Worm (Caenorhabditis elegans) whole organism, L3 larva: ENCODE results near the gene crn-3.

Source experiments
- R02D3.7 ChIP-seq: fragments of 150-350 bp; optimal IDR thresholded peaks from 2 replicates; lab custom pipeline; 2014; ENCODE audit warnings: missing biosample characterization, missing genetic modification characterization
- aly-2 ChIP-seq: fragments of 150-350 bp; optimal IDR thresholded peaks from 2 replicates; lab custom pipeline; 2014; ENCODE audit warnings: missing biosample characterization, missing genetic modification characterization
- ama-1 ChIP-seq: fragments of 150-350 bp; optimal IDR thresholded peaks from 2 replicates; lab custom pipeline; 2018
- ceh-16 ChIP-seq: sonication (generic microtip); optimal IDR thresholded peaks from 2 replicates; lab custom pipeline; 2017; ENCODE audit warnings: missing biosample characterization, missing genetic modification characterization
- ceh-28 ChIP-seq: fragments of 150-350 bp; optimal IDR thresholded peaks from 2 replicates; lab custom pipeline; 2014; ENCODE audit warnings: missing biosample characterization, missing genetic modification reagents, missing genetic modification characterization
- ceh-82 ChIP-seq: fragments of 150-350 bp; optimal IDR thresholded peaks from 2 replicates; lab custom pipeline; 2014; ENCODE audit warnings: missing biosample characterization, missing genetic modification characterization
- ceh-9 ChIP-seq: sonication (generic microtip); optimal IDR thresholded peaks from 2 replicates; lab custom pipeline; 2018; ENCODE audit warnings: missing biosample characterization, missing genetic modification characterization
- daf-12 ChIP-seq: fragments of 150-350 bp; optimal IDR thresholded peaks from 2 replicates; lab custom pipeline; 2014; ENCODE audit warnings: missing biosample characterization, missing genetic modification reagents, missing genetic modification characterization
- egl-27 ChIP-seq: sonication (generic microtip); optimal IDR thresholded peaks from 4 replicates; lab custom pipeline; 2017; ENCODE audit warnings: missing biosample characterization, missing genetic modification reagents, missing genetic modification characterization
- egl-5 ChIP-seq: fragments of 150-350 bp; optimal IDR thresholded peaks from 2 replicates; lab custom pipeline; 2017; ENCODE audit warnings: missing biosample characterization, missing genetic modification reagents, missing genetic modification characterization, inconsistent platforms
- elt-2 ChIP-seq: sonication (generic microtip); optimal IDR thresholded peaks from 2 replicates; lab custom pipeline; 2016; ENCODE audit warnings: missing genetic modification reagents, mild to moderate bottlenecking, missing genetic modification characterization, missing compliant biosample characterization
- elt-3 ChIP-seq, 3 experiments: fragments of 150-350 bp in 1 of 3; sonication (generic microtip) in 2 of 3; optimal IDR thresholded peaks; 2 replicates in 2 of 3; 4 replicates in 1 of 3; lab custom pipeline; 2014 to 2017; ENCODE audit warnings: missing biosample characterization in 3 of 3, missing genetic modification characterization in 3 of 3
- eor-1 ChIP-seq, 2 experiments: fragments of 150-350 bp; optimal IDR thresholded peaks; 2 replicates each; lab custom pipeline; 2014 to 2018; ENCODE audit warnings: missing biosample characterization in 2 of 2, missing genetic modification characterization in 2 of 2
- fkh-2 ChIP-seq: fragments of 150-350 bp; optimal IDR thresholded peaks from 2 replicates; lab custom pipeline; 2014; ENCODE audit warnings: missing biosample characterization, missing genetic modification reagents, missing genetic modification characterization
- hmg-11 ChIP-seq: sonication (generic microtip); optimal IDR thresholded peaks from 2 replicates; lab custom pipeline; 2016; ENCODE audit warnings: missing genetic modification characterization, missing compliant biosample characterization
- jun-1 ChIP-seq: fragments of 150-350 bp; optimal IDR thresholded peaks from 2 replicates; lab custom pipeline; 2014; ENCODE audit warnings: missing biosample characterization, missing genetic modification reagents, missing genetic modification characterization
- lsy-12 ChIP-seq: sonication (generic microtip); optimal IDR thresholded peaks from 2 replicates; lab custom pipeline; 2016; ENCODE audit warnings: mild to moderate bottlenecking, missing genetic modification characterization, missing compliant biosample characterization
- mdl-1 ChIP-seq: fragments of 150-350 bp; optimal IDR thresholded peaks from 2 replicates; lab custom pipeline; 2014; ENCODE audit warnings: missing biosample characterization, missing genetic modification characterization
- mml-1 ChIP-seq: fragments of 150-350 bp; sonication (generic microtip); optimal IDR thresholded peaks from 3 replicates; lab custom pipeline; 2014; ENCODE audit warnings: missing biosample characterization, missing genetic modification characterization
- nfya-1 ChIP-seq: sonication (generic microtip); optimal IDR thresholded peaks from 2 replicates; lab custom pipeline; 2017; ENCODE audit warnings: missing genetic modification characterization, mild to moderate bottlenecking, missing compliant biosample characterization, antibody characterized with exemption, moderate library complexity; ENCODE audit not compliant: insufficient read depth
- nhr-11 ChIP-seq: fragments of 150-350 bp; optimal IDR thresholded peaks from 2 replicates; lab custom pipeline; 2014; ENCODE audit warnings: missing biosample characterization, missing genetic modification characterization
- nhr-23 ChIP-seq: fragments of 150-350 bp; optimal IDR thresholded peaks from 2 replicates; lab custom pipeline; 2014; ENCODE audit warnings: missing biosample characterization, missing genetic modification reagents, missing genetic modification characterization
- nhr-237 ChIP-seq: fragments of 150-350 bp; optimal IDR thresholded peaks from 2 replicates; lab custom pipeline; 2014; ENCODE audit warnings: missing biosample characterization, missing genetic modification characterization
- nhr-25 ChIP-seq: sonication (generic microtip); optimal IDR thresholded peaks from 2 replicates; lab custom pipeline; 2017; ENCODE audit warnings: missing biosample characterization, missing genetic modification characterization
- nhr-28 ChIP-seq: fragments of 150-350 bp; optimal IDR thresholded peaks from 2 replicates; lab custom pipeline; 2014; ENCODE audit warnings: missing biosample characterization, missing genetic modification characterization
- nhr-76 ChIP-seq: fragments of 150-350 bp; sonication (generic microtip); optimal IDR thresholded peaks from 5 replicates; lab custom pipeline; 2014; ENCODE audit warnings: missing biosample characterization, missing genetic modification characterization
- pqm-1 ChIP-seq: fragments of 150-350 bp; optimal IDR thresholded peaks from 2 replicates; lab custom pipeline; 2017; ENCODE audit warnings: missing biosample characterization, missing genetic modification characterization, inconsistent platforms
- sea-2 ChIP-seq: fragments of 150-350 bp; sonication (generic microtip); optimal IDR thresholded peaks from 4 replicates; lab custom pipeline; 2014; ENCODE audit warnings: missing biosample characterization, missing genetic modification reagents, missing genetic modification characterization
- skn-1 ChIP-seq: fragments of 150-350 bp; optimal IDR thresholded peaks from 2 replicates; lab custom pipeline; 2014; ENCODE audit warnings: missing biosample characterization, missing genetic modification characterization
- snpc-4 ChIP-seq: fragments of 150-350 bp; optimal IDR thresholded peaks from 2 replicates; lab custom pipeline; 2014; ENCODE audit warnings: missing biosample characterization, missing genetic modification characterization
- tbx-2 ChIP-seq: sonication (generic microtip); optimal IDR thresholded peaks from 2 replicates; lab custom pipeline; 2016; ENCODE audit warnings: mild to moderate bottlenecking, missing genetic modification characterization, missing compliant biosample characterization
- unc-39 ChIP-seq: sonication (generic microtip); optimal IDR thresholded peaks from 4 replicates; lab custom pipeline; 2017; ENCODE audit warnings: missing biosample characterization, missing genetic modification characterization
- unc-62 ChIP-seq: fragments of 150-350 bp; sonication (generic microtip); optimal IDR thresholded peaks from 4 replicates; lab custom pipeline; 2014; ENCODE audit warnings: missing biosample characterization, missing genetic modification reagents, missing genetic modification characterization
- zag-1 ChIP-seq: fragments of 150-350 bp; optimal IDR thresholded peaks from 2 replicates; lab custom pipeline; 2014; ENCODE audit warnings: missing biosample characterization, missing genetic modification characterization

crn-3 gene

DNA sequence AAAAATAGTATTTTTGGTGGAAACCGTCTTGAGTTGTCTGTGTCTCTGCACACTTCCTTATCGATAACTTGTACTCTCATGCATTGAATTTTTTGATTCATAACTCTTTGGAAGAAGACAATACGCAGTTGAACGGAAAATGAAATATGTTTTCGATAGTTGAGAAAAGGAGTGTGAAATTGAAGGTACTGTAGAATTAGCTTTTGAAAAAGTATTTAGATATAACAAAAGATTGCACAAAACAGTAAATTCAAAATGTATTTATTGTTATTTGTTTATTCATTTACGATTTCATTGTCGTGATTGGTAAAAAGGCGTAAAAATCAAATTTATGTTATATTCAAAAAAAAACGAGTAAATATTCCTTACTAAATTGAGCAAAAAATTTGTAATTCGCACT, 8.6 kb downstream of the crn-3 start, which contains the start of gene C14A4.7:
Gene C14A4.7 (minus strand): TSS at position 101 of the 400 bp plus-strand sequence.
- TF ChIP-seq mml-1 (tag; lab: Kevin White, UChicago) (no peak), pqm-1 (tag; lab: Kevin White, UChicago) (no peak), R02D3.7 (tag; lab: Kevin White, UChicago) (no peak), elt-2 (tag; lab: Kevin White, UChicago) (peak; percentile 16), lsy-12 (no peak), hmg-11 (no peak), nfya-1 (tag; lab: Kevin White, UChicago) (no peak)

ce11 chrII:10598039-10598438, 10.2 kb downstream of the crn-3 start, which contains the start of gene C14A4.8:
Gene C14A4.8, minus strand, starts transcription at chrII:10598139.
- TF ChIP-seq ama-1 (no peak), nhr-28 (tag; lab: Kevin White, UChicago) (no peak), hmg-11 (no peak), ceh-16 (tag; lab: Kevin White, UChicago) (no peak), mdl-1 (tag; lab: Kevin White, UChicago) (no peak), unc-39 (tag; lab: Kevin White, UChicago) (no peak), aly-2 (tag; lab: Kevin White, UChicago) (no peak), skn-1 (no peak), pqm-1 (tag; lab: Kevin White, UChicago) (no peak), daf-12 (tag; lab: Kevin White, UChicago) (no peak), nhr-237 (no peak), unc-62 (GFP tag; lab: Kevin White, UChicago) (no peak), ceh-82 (tag; lab: Kevin White, UChicago) (no peak), nhr-11 (tag; lab: Kevin White, UChicago) (no peak), mml-1 (tag; lab: Kevin White, UChicago) (no peak), ceh-28 (tag; lab: Kevin White, UChicago) (no peak), ceh-9 (tag; lab: Kevin White, UChicago) (no peak), jun-1 (no peak), fkh-2 (no peak), tbx-2 (tag; lab: Kevin White, UChicago) (no peak)

ce11 chrII:10598970-10599369, 11.1 kb downstream of the crn-3 start, which contains the start of gene C14A4.9:
Gene C14A4.9, plus strand, starts transcription at chrII:10599337.
- peak; percentile 17 for TF ChIP-seq nhr-23 (tag; lab: Kevin White, UChicago)
- TF ChIP-seq elt-3 (tag; optimal IDR thresholded peaks at IDR 0.05; lab: Kevin White, UChicago): peak; percentile 11 to 84 (median 62)
- no peak for TF ChIP-seq snpc-4 (tag; lab: Kevin White, UChicago)
- TF ChIP-seq nhr-76: no peak
- TF ChIP-seq unc-39 (tag; lab: Kevin White, UChicago): no peak
- TF ChIP-seq aly-2 (tag; lab: Kevin White, UChicago): no peak
- no peak for TF ChIP-seq elt-2 (tag; lab: Kevin White, UChicago)

ce11 chrII:10602184-10602583, 14.3 kb downstream of the crn-3 start, which contains the start of gene srv-2:
Gene srv-2, minus strand, starts transcription at chrII:10602284.
- no peak for TF ChIP-seq jun-1
- TF ChIP-seq nhr-11 (tag; lab: Kevin White, UChicago): no peak
- TF ChIP-seq nhr-25 (tag; lab: Kevin White, UChicago): no peak
- no peak for TF ChIP-seq skn-1
- no peak for TF ChIP-seq tbx-2 (tag; lab: Kevin White, UChicago)
- no peak for TF ChIP-seq zag-1
- TF ChIP-seq lsy-12: no peak
- no peak for TF ChIP-seq elt-3 (tag; optimal IDR thresholded peaks at IDR 0.05; lab: Kevin White, UChicago)
- no peak for TF ChIP-seq eor-1 (tag; optimal IDR thresholded peaks at IDR 0.05; lab: Kevin White, UChicago)
- TF ChIP-seq sea-2 (GFP tag; lab: Kevin White, UChicago): no peak
- TF ChIP-seq daf-12 (tag; lab: Kevin White, UChicago): no peak
- TF ChIP-seq mml-1 (tag; lab: Kevin White, UChicago): no peak

DNA sequence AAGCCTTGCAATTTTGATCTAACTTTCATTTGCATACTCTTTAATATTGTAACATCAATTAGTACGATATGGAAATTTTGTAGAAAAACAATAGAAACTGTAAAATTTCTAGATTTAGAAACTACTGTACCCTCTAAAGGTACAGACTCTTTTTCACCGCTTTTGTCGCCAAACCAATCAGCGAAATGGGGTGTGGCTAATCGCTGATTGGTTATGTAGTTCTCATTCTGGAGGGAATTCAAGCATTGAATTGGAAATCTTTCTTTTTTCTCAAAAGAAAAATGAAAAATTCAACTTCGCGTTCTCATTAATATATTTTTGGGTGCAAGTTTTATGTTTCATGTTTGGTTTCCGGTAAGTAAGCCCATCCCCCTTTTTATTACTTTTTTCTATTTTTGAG, 15.7 kb downstream of the crn-3 start:
- peak; percentile 81 for TF ChIP-seq nfya-1 (tag; lab: Kevin White, UChicago)
- no peak for TF ChIP-seq nhr-76

DNA sequence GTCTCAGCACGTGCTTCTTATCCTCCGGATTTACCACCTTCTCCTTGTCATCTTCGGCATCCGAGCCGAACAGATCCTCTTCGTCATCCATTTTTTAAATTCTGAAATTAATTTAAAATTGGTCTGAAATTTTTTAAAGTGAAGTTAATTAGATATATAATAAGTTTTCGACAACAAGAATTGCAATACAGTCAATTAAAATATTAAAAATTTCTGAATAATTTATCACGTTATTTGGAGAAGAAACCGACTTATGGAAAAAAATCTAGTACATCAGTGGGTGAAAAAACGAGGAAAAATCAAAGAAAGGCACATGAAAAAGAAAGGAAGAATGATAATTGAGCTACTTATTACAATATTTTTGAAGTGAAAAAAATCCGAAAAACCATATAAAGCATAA, 17.7 kb downstream of the crn-3 start, which contains the start of gene taf-13:
Gene taf-13 (minus strand): TSS at position 101 of the 400 bp plus-strand sequence.
- TF ChIP-seq egl-27 (tag; lab: Kevin White, UChicago) (no peak), sea-2 (GFP tag; lab: Kevin White, UChicago) (no peak), nhr-237 (no peak), egl-5 (tag; lab: Kevin White, UChicago) (no peak), ceh-16 (tag; lab: Kevin White, UChicago) (no peak), eor-1 (tag; optimal IDR thresholded peaks at IDR 0.05; lab: Kevin White, UChicago) (no peak), skn-1 (no peak)
